Worm (Caenorhabditis elegans) whole organism, L1 larva: ENCODE results near the gene akt-2.

Source experiments
- C16A3.4 ChIP-seq: fragments of 150-350 bp; optimal IDR thresholded peaks from 2 replicates; lab custom pipeline; 2014; ENCODE audit warnings: missing biosample characterization, missing genetic modification characterization
- C34B4.2 ChIP-seq: sonication (generic microtip); optimal IDR thresholded peaks from 2 replicates; lab custom pipeline; 2017; ENCODE audit warnings: mild to moderate bottlenecking, missing genetic modification characterization, missing compliant biosample characterization
- F16B12.6 ChIP-seq: fragments of 150-350 bp; optimal IDR thresholded peaks from 2 replicates; lab custom pipeline; 2014; ENCODE audit warnings: missing biosample characterization, missing genetic modification characterization
- Y116A8C.19 ChIP-seq: sonication (generic microtip); optimal IDR thresholded peaks from 2 replicates; lab custom pipeline; 2016; ENCODE audit warnings: missing compliant biosample characterization, missing genetic modification characterization, borderline replicate concordance
- ama-1 ChIP-seq: fragments of 150-350 bp; optimal IDR thresholded peaks from 2 replicates; lab custom pipeline; 2014
- blmp-1 ChIP-seq: fragments of 150-350 bp; optimal IDR thresholded peaks from 2 replicates; lab custom pipeline; 2014; ENCODE audit warnings: missing biosample characterization, missing genetic modification characterization
- ceh-8 ChIP-seq: fragments of 200-800 bp; sonication (Bioruptor generic); optimal IDR thresholded peaks from 2 replicates; lab custom pipeline; 2018; ENCODE audit warnings: mild to moderate bottlenecking, missing genetic modification characterization, moderate library complexity, missing compliant biosample characterization
- ceh-88 ChIP-seq: fragments of 200-800 bp; sonication (Bioruptor generic); IDR thresholded peaks from 2 replicates; pipeline ENCODE4 v1.3.6; 2022; ENCODE audit warnings: missing genetic modification characterization, missing compliant biosample characterization
- ceh-90 ChIP-seq: sonication (generic microtip); optimal IDR thresholded peaks from 2 replicates; lab custom pipeline; 2016; ENCODE audit warnings: missing genetic modification characterization, missing compliant biosample characterization
- ces-1 ChIP-seq: fragments of 150-350 bp; optimal IDR thresholded peaks from 2 replicates; lab custom pipeline; 2014; ENCODE audit warnings: missing biosample characterization, missing genetic modification reagents, missing genetic modification characterization
- dsc-1 ChIP-seq: sonication (generic microtip); optimal IDR thresholded peaks from 2 replicates; lab custom pipeline; 2016; ENCODE audit warnings: mild to moderate bottlenecking, missing genetic modification characterization, missing compliant biosample characterization
- efl-1 ChIP-seq, 4 experiments: fragments of 150-350 bp; optimal IDR thresholded peaks in 3 of 4; peaks in 1 of 4; 1 replicate in 1 of 4; 2 replicates in 3 of 4; lab custom pipeline; 2014; ENCODE audit warnings: missing biosample characterization in 2 of 4, missing genetic modification characterization in 2 of 4, missing genetic modification reagents in 2 of 4
- efl-3 ChIP-seq: fragments of 200-800 bp; sonication (Bioruptor generic); optimal IDR thresholded peaks from 2 replicates; lab custom pipeline; 2018; ENCODE audit warnings: mild to moderate bottlenecking, missing genetic modification characterization, missing compliant biosample characterization
- elt-2 ChIP-seq: sonication (generic microtip); optimal IDR thresholded peaks from 2 replicates; lab custom pipeline; 2016; ENCODE audit warnings: missing genetic modification characterization, mild to moderate bottlenecking, inconsistent platforms, missing compliant biosample characterization, missing genetic modification reagents
- elt-3 ChIP-seq, 6 experiments: fragments of 150-350 bp in 1 of 6; sonication (generic microtip); optimal IDR thresholded peaks; 2 replicates each; lab custom pipeline; 2017 to 2018; ENCODE audit warnings: missing biosample characterization in 6 of 6, missing genetic modification characterization in 6 of 6, inconsistent platforms in 1 of 6
- ets-5 ChIP-seq: fragments of 200-800 bp; sonication (Bioruptor generic); IDR thresholded peaks from 2 replicates; pipeline ENCODE4 v1.3.6; 2022; ENCODE audit warnings: missing genetic modification characterization, missing compliant biosample characterization
- fkh-10 ChIP-seq: sonication (generic microtip); optimal IDR thresholded peaks from 2 replicates; lab custom pipeline; 2017; ENCODE audit warnings: missing biosample characterization, missing genetic modification reagents, missing genetic modification characterization
- fos-1 ChIP-seq: fragments of 150-350 bp; optimal IDR thresholded peaks from 2 replicates; lab custom pipeline; 2014; ENCODE audit warnings: missing biosample characterization, missing genetic modification characterization
- hlh-17 ChIP-seq: fragments of 200-800 bp; sonication (Bioruptor generic); optimal IDR thresholded peaks from 2 replicates; lab custom pipeline; 2018; ENCODE audit warnings: missing genetic modification characterization, mild to moderate bottlenecking, missing compliant biosample characterization, moderate library complexity, borderline replicate concordance
- hpl-2 ChIP-seq: fragments of 150-350 bp; optimal IDR thresholded peaks from 2 replicates; lab custom pipeline; 2014; ENCODE audit warnings: missing biosample characterization, missing genetic modification reagents, missing genetic modification characterization
- jun-1 ChIP-seq: fragments of 150-350 bp; optimal IDR thresholded peaks from 2 replicates; lab custom pipeline; 2014; ENCODE audit warnings: missing biosample characterization, missing genetic modification reagents, missing genetic modification characterization
- lin-14 ChIP-seq: fragments of 200-800 bp; sonication (Bioruptor generic); optimal IDR thresholded peaks from 2 replicates; lab custom pipeline; 2018; ENCODE audit warnings: mild to moderate bottlenecking, missing genetic modification characterization, moderate library complexity, missing compliant biosample characterization
- lin-15B ChIP-seq: fragments of 150-350 bp; sonication (generic microtip); optimal IDR thresholded peaks from 3 replicates; lab custom pipeline; 2014; ENCODE audit warnings: missing biosample characterization, missing genetic modification characterization
- lin-35 ChIP-seq, 2 experiments: fragments of 150-350 bp; optimal IDR thresholded peaks; 2 replicates each; lab custom pipeline; 2014; ENCODE audit warnings: missing biosample characterization in 2 of 2, missing genetic modification characterization in 2 of 2, missing genetic modification reagents in 2 of 2
- lir-3 ChIP-seq: sonication (generic microtip); optimal IDR thresholded peaks from 2 replicates; lab custom pipeline; 2016; ENCODE audit warnings: mild to moderate bottlenecking, missing genetic modification characterization, moderate library complexity, missing compliant biosample characterization; ENCODE audit not compliant: poor library complexity
- lsy-2 ChIP-seq, 2 experiments: fragments of 150-350 bp; optimal IDR thresholded peaks; 2 replicates each; lab custom pipeline; 2014; ENCODE audit warnings: missing biosample characterization in 2 of 2, missing genetic modification characterization in 2 of 2
- mab-9 ChIP-seq: fragments of 200-800 bp; sonication (Bioruptor generic); IDR thresholded peaks from 2 replicates; pipeline ENCODE4 v1.3.6; 2022; ENCODE audit warnings: missing genetic modification reagents, missing genetic modification characterization, missing compliant biosample characterization
- mdl-1 ChIP-seq, 2 experiments: fragments of 150-350 bp; optimal IDR thresholded peaks; 2 replicates each; lab custom pipeline; 2014 to 2017; ENCODE audit warnings: missing biosample characterization in 2 of 2, missing genetic modification characterization in 2 of 2, inconsistent platforms in 1 of 2
- nhr-11 ChIP-seq: fragments of 150-350 bp; optimal IDR thresholded peaks from 2 replicates; lab custom pipeline; 2014; ENCODE audit warnings: missing biosample characterization, missing genetic modification characterization
- nhr-20 ChIP-seq: sonication (generic microtip); optimal IDR thresholded peaks from 2 replicates; lab custom pipeline; 2016; ENCODE audit warnings: mild to moderate bottlenecking, missing genetic modification characterization, missing compliant biosample characterization
- nhr-237 ChIP-seq: fragments of 150-350 bp; optimal IDR thresholded peaks from 2 replicates; lab custom pipeline; 2014; ENCODE audit warnings: missing biosample characterization, missing genetic modification characterization
- nhr-47 ChIP-seq: sonication (generic microtip); optimal IDR thresholded peaks from 2 replicates; lab custom pipeline; 2016; ENCODE audit warnings: mild to moderate bottlenecking, missing genetic modification characterization, moderate library complexity, missing compliant biosample characterization
- nhr-71 ChIP-seq: sonication (generic microtip); optimal IDR thresholded peaks from 2 replicates; lab custom pipeline; 2016; ENCODE audit warnings: mild to moderate bottlenecking, missing genetic modification characterization, moderate library complexity, missing compliant biosample characterization
- nhr-76 ChIP-seq: sonication (generic microtip); optimal IDR thresholded peaks from 2 replicates; lab custom pipeline; 2017; ENCODE audit warnings: missing biosample characterization, missing genetic modification characterization
- nhr-77 ChIP-seq: fragments of 150-350 bp; optimal IDR thresholded peaks from 2 replicates; lab custom pipeline; 2014; ENCODE audit warnings: missing biosample characterization, missing genetic modification characterization
- nhr-84 ChIP-seq: sonication (generic microtip); optimal IDR thresholded peaks from 2 replicates; lab custom pipeline; 2017; ENCODE audit warnings: missing biosample characterization, missing genetic modification characterization
- nhr-90 ChIP-seq: sonication (generic microtip); optimal IDR thresholded peaks from 2 replicates; lab custom pipeline; 2016; ENCODE audit warnings: mild to moderate bottlenecking, missing genetic modification characterization, missing compliant biosample characterization; ENCODE audit not compliant: poor library complexity
- pag-3 ChIP-seq: sonication (generic microtip); optimal IDR thresholded peaks from 2 replicates; lab custom pipeline; 2017; ENCODE audit warnings: missing genetic modification characterization, mild to moderate bottlenecking, missing compliant biosample characterization, antibody characterized with exemption, borderline replicate concordance; ENCODE audit not compliant: insufficient read depth
- pax-3 ChIP-seq: fragments of 200-800 bp; sonication (Bioruptor generic); optimal IDR thresholded peaks from 2 replicates; lab custom pipeline; 2018; ENCODE audit warnings: mild to moderate bottlenecking, missing genetic modification characterization, moderate library complexity, missing compliant biosample characterization
- pqm-1 ChIP-seq: sonication (generic microtip); optimal IDR thresholded peaks from 3 replicates; lab custom pipeline; 2017; ENCODE audit warnings: missing biosample characterization, missing genetic modification characterization
- snu-23 ChIP-seq: sonication (generic microtip); optimal IDR thresholded peaks from 2 replicates; lab custom pipeline; 2016; ENCODE audit warnings: missing genetic modification characterization, missing compliant biosample characterization
- sptf-1 ChIP-seq: fragments of 150-350 bp; optimal IDR thresholded peaks from 2 replicates; lab custom pipeline; 2014; ENCODE audit warnings: missing biosample characterization, missing genetic modification characterization
- swsn-7 ChIP-seq: sonication (generic microtip); optimal IDR thresholded peaks from 2 replicates; lab custom pipeline; 2016; ENCODE audit warnings: missing genetic modification characterization, missing compliant biosample characterization
- tbx-2 ChIP-seq: sonication (generic microtip); optimal IDR thresholded peaks from 2 replicates; lab custom pipeline; 2016; ENCODE audit warnings: missing genetic modification characterization, missing compliant biosample characterization
- tlp-1 ChIP-seq: fragments of 150-350 bp; optimal IDR thresholded peaks from 2 replicates; lab custom pipeline; 2014; ENCODE audit warnings: missing biosample characterization, missing genetic modification characterization
- unc-98 ChIP-seq: fragments of 200-800 bp; sonication (Bioruptor generic); IDR thresholded peaks from 2 replicates; pipeline ENCODE4 v1.3.6; 2022; ENCODE audit warnings: missing genetic modification characterization, missing compliant biosample characterization
- zag-1 ChIP-seq: fragments of 150-350 bp; optimal IDR thresholded peaks from 2 replicates; lab custom pipeline; 2014; ENCODE audit warnings: missing biosample characterization, missing genetic modification characterization
- zip-4 ChIP-seq: fragments of 200-800 bp; sonication (Bioruptor generic); optimal IDR thresholded peaks from 2 replicates; lab custom pipeline; 2018; ENCODE audit warnings: mild to moderate bottlenecking, missing genetic modification characterization, moderate library complexity, missing compliant biosample characterization
- ztf-4 ChIP-seq: fragments of 150-350 bp; optimal IDR thresholded peaks from 2 replicates; lab custom pipeline; 2014; ENCODE audit warnings: missing biosample characterization, missing genetic modification characterization

akt-2 gene

ce11 chrX:14145634-14146033, 1.9 kb upstream of the akt-2 start:
- TF ChIP-seq swsn-7 (no peak), mdl-1 (tag; optimal IDR thresholded peaks at IDR 0.05; lab: Kevin White, UChicago) (peak in 1 of 2 experiments; percentile 11), lin-15B (tag; lab: Kevin White, UChicago) (no peak), snu-23 (no peak), nhr-84 (no peak), ceh-90 (tag; lab: Kevin White, UChicago) (no peak), efl-3 (GFP tag; lab: Kevin White, UChicago) (no peak), tlp-1 (tag; lab: Kevin White, UChicago) (no peak), elt-2 (tag; lab: Kevin White, UChicago) (peak; percentile 21), ceh-88 (GFP tag; lab: Robert Waterston, UW) (no peak), nhr-11 (tag; lab: Kevin White, UChicago) (no peak), nhr-77 (tag; lab: Kevin White, UChicago) (no peak), nhr-237 (tag; lab: Kevin White, UChicago) (no peak), nhr-71 (no peak), blmp-1 (no peak), lin-14 (GFP tag; lab: Kevin White, UChicago) (peak; percentile 21), tbx-2 (no peak), lin-35 (GFP tag; optimal IDR thresholded peaks at IDR 0.05; lab: Kevin White, UChicago) (peak in 1 of 2 experiments; percentile 37), C16A3.4 (tag; lab: Kevin White, UChicago) (peak; percentile 33), hpl-2 (no peak), pax-3 (no peak), Y116A8C.19 (tag; lab: Kevin White, UChicago) (no peak)
- TF ChIP-seq, all 84 proteins: peak for 5

- peak; percentile 43 for TF ChIP-seq elt-2 (tag; lab: Kevin White, UChicago)
- TF ChIP-seq mab-9 (GFP tag; lab: Robert Waterston, UW): no peak
- TF ChIP-seq ama-1 (lab: Kevin White, UChicago): peak; percentile 11
- TF ChIP-seq ceh-8 (GFP tag; lab: Kevin White, UChicago): no peak
- TF ChIP-seq lin-15B (tag; lab: Kevin White, UChicago): no peak
- TF ChIP-seq Y116A8C.19 (tag; lab: Kevin White, UChicago): no peak
- no peak for TF ChIP-seq pax-3
- TF ChIP-seq C34B4.2: no peak
- TF ChIP-seq nhr-76 (tag; lab: Kevin White, UChicago): no peak
- TF ChIP-seq hlh-17 (GFP tag; lab: Kevin White, UChicago): no peak
- TF ChIP-seq efl-1 (optimal IDR thresholded peaks at IDR 0.05; lab: Kevin White, UChicago): peak; percentile 54 to 59
- peak; percentile 15 to 62 for TF ChIP-seq efl-1 (GFP tag; optimal IDR thresholded peaks at IDR 0.05 in 1 of 2; lab: Kevin White, UChicago)
- peak; percentile 70 for TF ChIP-seq fkh-10 (GFP tag; lab: Kevin White, UChicago)
- TF ChIP-seq hpl-2: peak; percentile 43
- peak in 3 of 6 experiments; percentile 64 to 90 (median 75) for TF ChIP-seq elt-3 (tag; optimal IDR thresholded peaks at IDR 0.05; lab: Kevin White, UChicago)
- TF ChIP-seq sptf-1 (tag; lab: Kevin White, UChicago): no peak
- no peak for TF ChIP-seq unc-98 (GFP tag; lab: Robert Waterston, UW)
- no peak for TF ChIP-seq zag-1 (tag; lab: Kevin White, UChicago)
- TF ChIP-seq ces-1 (GFP tag; lab: Kevin White, UChicago): no peak
- peak; percentile 86 for TF ChIP-seq C16A3.4 (tag; lab: Kevin White, UChicago)
- peak; percentile 80 for TF ChIP-seq fos-1 (tag; lab: Kevin White, UChicago)
- no peak for TF ChIP-seq pqm-1
- peak; percentile 82 for TF ChIP-seq nhr-90
- TF ChIP-seq nhr-84: no peak
- TF ChIP-seq snu-23: peak; percentile 92
- no peak for TF ChIP-seq lir-3 (tag; lab: Kevin White, UChicago)
- peak; percentile 72 for TF ChIP-seq pag-3 (tag; lab: Kevin White, UChicago)
- peak; percentile 77 for TF ChIP-seq nhr-47 (tag; lab: Kevin White, UChicago)
- peak; percentile 13 for TF ChIP-seq F16B12.6
- TF ChIP-seq zip-4 (GFP tag; lab: Kevin White, UChicago): no peak
- peak; percentile 43 for TF ChIP-seq jun-1
- peak; percentile 89 for TF ChIP-seq nhr-20 (tag; lab: Kevin White, UChicago)
- TF ChIP-seq ets-5 (GFP tag; lab: Robert Waterston, UW): no peak
- TF ChIP-seq dsc-1 (tag; lab: Kevin White, UChicago): peak; percentile 52
- no peak for TF ChIP-seq ztf-4
- peak; percentile 91 for TF ChIP-seq blmp-1
- TF ChIP-seq efl-3 (GFP tag; lab: Kevin White, UChicago): no peak
- peak; percentile 63 to 81 for TF ChIP-seq lin-35 (GFP tag; optimal IDR thresholded peaks at IDR 0.05; lab: Kevin White, UChicago)
- peak; percentile 66 to 81 for TF ChIP-seq lsy-2 (tag; optimal IDR thresholded peaks at IDR 0.05; lab: Kevin White, UChicago)
- TF ChIP-seq swsn-7: peak; percentile 75
- peak; percentile 90 for TF ChIP-seq nhr-71
These were observed 760 bp upstream of the akt-2 start for ce11 chrX:14146740-14147140.
